Fruit fly (Drosophila melanogaster) whole organism: ENCODE results near the gene Eip75B.

ENCODE experiments used
- Dll ChIP-seq: fragments of >200 bp; optimal IDR thresholded peaks from 2 replicates; lab custom pipeline; 2017
- EcR ChIP-seq, 2 experiments: fragments of >200 bp; optimal IDR thresholded peaks; 2 replicates each; lab custom pipeline; 2017; ENCODE audit warnings: missing biosample characterization in 2 of 2, missing genetic modification characterization in 2 of 2, missing genetic modification reagents in 2 of 2
- psq ChIP-seq: fragments of >200 bp; optimal IDR thresholded peaks from 2 replicates; lab custom pipeline; 2017

DNA sequence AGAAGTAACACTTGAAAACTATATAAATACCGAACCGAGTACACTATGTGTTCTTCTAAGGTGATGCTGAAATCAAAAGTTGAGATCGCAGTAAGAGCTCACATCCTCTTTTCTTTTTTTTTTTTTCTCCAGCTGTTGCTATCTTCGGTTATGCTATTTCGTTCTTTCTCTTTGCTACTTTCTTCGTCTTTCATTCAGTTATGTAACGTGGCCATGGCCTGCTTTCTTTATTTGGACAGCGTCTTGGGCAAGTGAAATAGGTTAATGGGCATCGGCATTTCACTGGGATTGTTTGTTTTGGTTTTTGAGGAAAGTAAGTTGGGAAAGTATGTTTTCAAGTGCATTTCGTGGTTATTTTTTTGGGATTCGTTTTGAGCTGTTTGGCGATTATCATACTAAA, 46.8 kb downstream of the Eip75B start:
- TF ChIP-seq psq (lab: Kevin White, UChicago) (no peak), Dll (no peak), EcR (GFP tag; optimal IDR thresholded peaks at IDR 0.05; lab: Kevin White, UChicago) (no peak)
